Worm (Caenorhabditis elegans) whole organism, mixed stage, embryonic: ENCODE results near the gene aakg-5.

ENCODE experiments used
- M03D4.4 ChIP-seq: sonication (generic microtip); optimal IDR thresholded peaks from 2 replicates; lab custom pipeline; 2017; ENCODE audit warnings: mild to moderate bottlenecking, missing genetic modification characterization, missing compliant biosample characterization
- bed-3 ChIP-seq: fragments of 200-800 bp; sonication (Bioruptor generic); optimal IDR thresholded peaks from 3 replicates; lab custom pipeline; 2018; ENCODE audit warnings: mild to moderate bottlenecking, missing genetic modification characterization, moderate library complexity, missing compliant biosample characterization
- blmp-1 ChIP-seq: fragments of 150-350 bp; optimal IDR thresholded peaks from 2 replicates; lab custom pipeline; 2014; ENCODE audit warnings: missing biosample characterization, missing genetic modification characterization
- ceh-39 ChIP-seq: fragments of 150-350 bp; optimal IDR thresholded peaks from 2 replicates; lab custom pipeline; 2014; ENCODE audit warnings: missing biosample characterization, missing genetic modification characterization
- ceh-43 ChIP-seq: fragments of 200-800 bp; sonication (Bioruptor generic); optimal IDR thresholded peaks from 2 replicates; lab custom pipeline; 2018; ENCODE audit warnings: mild to moderate bottlenecking, missing genetic modification characterization, moderate library complexity, missing compliant biosample characterization
- ceh-83 ChIP-seq: fragments of 200-800 bp; sonication (Bioruptor generic); optimal IDR thresholded peaks from 2 replicates; lab custom pipeline; 2018; ENCODE audit warnings: mild to moderate bottlenecking, missing genetic modification characterization, missing compliant biosample characterization
- ces-1 ChIP-seq: fragments of 150-350 bp; optimal IDR thresholded peaks from 2 replicates; lab custom pipeline; 2014; ENCODE audit warnings: missing biosample characterization, missing genetic modification reagents, missing genetic modification characterization
- cnd-1 ChIP-seq: fragments of 200-800 bp; sonication (Bioruptor generic); optimal IDR thresholded peaks from 2 replicates; lab custom pipeline; 2018; ENCODE audit warnings: mild to moderate bottlenecking, missing genetic modification characterization, missing compliant biosample characterization
- drap-1 ChIP-seq: fragments of 200-800 bp; sonication (Bioruptor generic); optimal IDR thresholded peaks from 3 replicates; lab custom pipeline; 2018; ENCODE audit warnings: mild to moderate bottlenecking, missing genetic modification characterization, missing compliant biosample characterization
- elt-1 ChIP-seq: sonication (generic microtip); optimal IDR thresholded peaks from 2 replicates; lab custom pipeline; 2017; ENCODE audit warnings: missing genetic modification characterization, mild to moderate bottlenecking, missing compliant biosample characterization, antibody characterized with exemption, moderate library complexity, borderline replicate concordance; ENCODE audit not compliant: insufficient read depth
- elt-3 ChIP-seq: fragments of 150-350 bp; optimal IDR thresholded peaks from 2 replicates; lab custom pipeline; 2014; ENCODE audit warnings: missing biosample characterization, missing genetic modification characterization
- flh-1 ChIP-seq: fragments of 200-800 bp; sonication (Bioruptor generic); optimal IDR thresholded peaks from 2 replicates; lab custom pipeline; 2018; ENCODE audit warnings: mild to moderate bottlenecking, missing genetic modification characterization, moderate library complexity, missing compliant biosample characterization
- ham-2 ChIP-seq: fragments of 200-800 bp; sonication (Bioruptor generic); optimal IDR thresholded peaks from 2 replicates; lab custom pipeline; 2018; ENCODE audit warnings: mild to moderate bottlenecking, missing genetic modification characterization, missing compliant biosample characterization
- hlh-1 ChIP-seq: fragments of 150-350 bp; optimal IDR thresholded peaks from 2 replicates; lab custom pipeline; 2014; ENCODE audit warnings: missing biosample characterization, missing genetic modification reagents, missing genetic modification characterization
- lin-13 ChIP-seq: fragments of 150-350 bp; optimal IDR thresholded peaks from 2 replicates; lab custom pipeline; 2014; ENCODE audit warnings: missing biosample characterization, missing genetic modification characterization
- lin-32 ChIP-seq: fragments of 200-800 bp; sonication (Bioruptor generic); optimal IDR thresholded peaks from 2 replicates; lab custom pipeline; 2018; ENCODE audit warnings: mild to moderate bottlenecking, missing genetic modification characterization, missing compliant biosample characterization
- lsy-2 ChIP-seq: fragments of 150-350 bp; optimal IDR thresholded peaks from 2 replicates; lab custom pipeline; 2014; ENCODE audit warnings: missing biosample characterization, missing genetic modification characterization
- mab-5 ChIP-seq: fragments of 150-350 bp; optimal IDR thresholded peaks from 2 replicates; lab custom pipeline; 2014; ENCODE audit warnings: missing biosample characterization, missing genetic modification characterization
- mep-1 ChIP-seq: fragments of 150-350 bp; optimal IDR thresholded peaks from 2 replicates; lab custom pipeline; 2017; ENCODE audit warnings: missing biosample characterization, missing genetic modification reagents, missing genetic modification characterization, inconsistent platforms
- mls-2 ChIP-seq: sonication (generic microtip); optimal IDR thresholded peaks from 2 replicates; lab custom pipeline; 2016; ENCODE audit warnings: mild to moderate bottlenecking, missing genetic modification characterization, moderate library complexity, missing compliant biosample characterization
- nhr-12 ChIP-seq: fragments of 150-350 bp; optimal IDR thresholded peaks from 2 replicates; lab custom pipeline; 2014; ENCODE audit warnings: missing biosample characterization, missing genetic modification characterization
- nhr-2 ChIP-seq: fragments of 150-350 bp; optimal IDR thresholded peaks from 2 replicates; lab custom pipeline; 2014; ENCODE audit warnings: missing biosample characterization, missing genetic modification characterization
- nhr-237 ChIP-seq: fragments of 150-350 bp; optimal IDR thresholded peaks from 2 replicates; lab custom pipeline; 2014; ENCODE audit warnings: missing biosample characterization, missing genetic modification characterization
- nhr-28 ChIP-seq: fragments of 150-350 bp; optimal IDR thresholded peaks from 2 replicates; lab custom pipeline; 2014; ENCODE audit warnings: missing biosample characterization, missing genetic modification characterization
- nhr-76 ChIP-seq: sonication (generic microtip); optimal IDR thresholded peaks from 2 replicates; lab custom pipeline; 2017; ENCODE audit warnings: missing biosample characterization, missing genetic modification characterization
- pha-4 ChIP-seq: fragments of 150-350 bp; optimal IDR thresholded peaks from 2 replicates; lab custom pipeline; 2018; ENCODE audit warnings: missing biosample characterization, missing genetic modification reagents, missing genetic modification characterization
- sem-2 ChIP-seq: fragments of 200-800 bp; sonication (Bioruptor generic); optimal IDR thresholded peaks from 2 replicates; lab custom pipeline; 2018; ENCODE audit warnings: mild to moderate bottlenecking, missing genetic modification characterization, missing compliant biosample characterization
- snpc-4 ChIP-seq: fragments of 150-350 bp; optimal IDR thresholded peaks from 2 replicates; lab custom pipeline; 2014; ENCODE audit warnings: missing biosample characterization, missing genetic modification characterization
- sptf-1 ChIP-seq: sonication (generic microtip); optimal IDR thresholded peaks from 2 replicates; lab custom pipeline; 2017; ENCODE audit warnings: mild to moderate bottlenecking, missing genetic modification characterization, moderate library complexity, missing compliant biosample characterization
- tbx-8 ChIP-seq: fragments of 200-800 bp; sonication (Bioruptor generic); optimal IDR thresholded peaks from 2 replicates; lab custom pipeline; 2018; ENCODE audit warnings: mild to moderate bottlenecking, missing genetic modification characterization, moderate library complexity, missing compliant biosample characterization
- unc-120 ChIP-seq: sonication (generic microtip); optimal IDR thresholded peaks from 2 replicates; lab custom pipeline; 2017; ENCODE audit warnings: missing genetic modification characterization, missing compliant biosample characterization; ENCODE audit not compliant: poor library complexity, severe bottlenecking
- unc-39 ChIP-seq: fragments of 150-350 bp; optimal IDR thresholded peaks from 2 replicates; lab custom pipeline; 2014; ENCODE audit warnings: missing biosample characterization, missing genetic modification characterization
- unc-62 ChIP-seq: fragments of 150-350 bp; optimal IDR thresholded peaks from 2 replicates; lab custom pipeline; 2014; ENCODE audit warnings: missing biosample characterization, missing genetic modification reagents, missing genetic modification characterization
- zip-8 ChIP-seq: fragments of 150-350 bp; optimal IDR thresholded peaks from 2 replicates; lab custom pipeline; 2014; ENCODE audit warnings: missing biosample characterization, missing genetic modification characterization
- ztf-11 ChIP-seq: fragments of 150-350 bp; optimal IDR thresholded peaks from 2 replicates; lab custom pipeline; 2014; ENCODE audit warnings: missing biosample characterization, missing genetic modification characterization

aakg-5 gene

ce11 chrII:9940430-9940829 lies 34.5 kb downstream of the aakg-5 start, which contains the start of gene ufd-3:
TSS of gene ufd-3 (plus strand) at chrII:9940753.
- TF ChIP-seq blmp-1 (tag; lab: Kevin White, UChicago) (no peak), ceh-83 (GFP tag; lab: Kevin White, UChicago) (no peak), M03D4.4 (no peak), nhr-2 (tag; lab: Kevin White, UChicago) (no peak), nhr-76 (tag; lab: Kevin White, UChicago) (no peak), ztf-11 (tag; lab: Kevin White, UChicago) (no peak), ceh-39 (no peak), bed-3 (GFP tag; lab: Kevin White, UChicago) (no peak), pha-4 (tag; lab: Kevin White, UChicago) (peak; percentile 82), sptf-1 (tag; lab: Kevin White, UChicago) (peak; percentile 74), drap-1 (GFP tag; lab: Kevin White, UChicago) (peak; percentile 34), nhr-12 (no peak), lin-13 (peak; percentile 81), elt-1 (tag; lab: Kevin White, UChicago) (no peak), sem-2 (no peak), lsy-2 (peak; percentile 81), ceh-43 (GFP tag; lab: Kevin White, UChicago) (no peak), ham-2 (GFP tag; lab: Kevin White, UChicago) (no peak), hlh-1 (tag; lab: Kevin White, UChicago) (peak; percentile 54), mep-1 (peak; percentile 91), flh-1 (GFP tag; lab: Kevin White, UChicago) (no peak), nhr-237 (tag; lab: Kevin White, UChicago) (peak; percentile 76), unc-62 (GFP tag; lab: Kevin White, UChicago) (no peak), zip-8 (tag; lab: Kevin White, UChicago) (no peak), cnd-1 (tag; lab: Kevin White, UChicago) (peak; percentile 36), unc-39 (tag; lab: Kevin White, UChicago) (no peak), elt-3 (no peak), lin-32 (GFP tag; lab: Kevin White, UChicago) (no peak), snpc-4 (tag; lab: Kevin White, UChicago) (no peak), mls-2 (tag; lab: Kevin White, UChicago) (no peak), nhr-28 (tag; lab: Kevin White, UChicago) (no peak), mab-5 (tag; lab: Kevin White, UChicago) (no peak), tbx-8 (GFP tag; lab: Kevin White, UChicago) (no peak), ces-1 (peak; percentile 61), unc-120 (tag; lab: Kevin White, UChicago) (no peak)

ce11 chrII:9938877-9939276 lies 36.0 kb downstream of the aakg-5 start, which contains the start of the genes C05C10.7 and C05C10.5:
TSS of gene C05C10.7 (minus strand) at chrII:9938971.
TSS of gene C05C10.5 (plus strand) at chrII:9939040.
- TF ChIP-seq nhr-2 (tag; lab: Kevin White, UChicago) (no peak), sem-2 (no peak), sptf-1 (tag; lab: Kevin White, UChicago) (no peak), elt-3 (no peak), mls-2 (tag; lab: Kevin White, UChicago) (no peak), ceh-83 (GFP tag; lab: Kevin White, UChicago) (no peak), nhr-28 (tag; lab: Kevin White, UChicago) (no peak), blmp-1 (tag; lab: Kevin White, UChicago) (no peak), ces-1 (no peak), ham-2 (GFP tag; lab: Kevin White, UChicago) (no peak), bed-3 (GFP tag; lab: Kevin White, UChicago) (no peak), ceh-39 (no peak), ceh-43 (GFP tag; lab: Kevin White, UChicago) (no peak), elt-1 (tag; lab: Kevin White, UChicago) (no peak), pha-4 (tag; lab: Kevin White, UChicago) (no peak), tbx-8 (GFP tag; lab: Kevin White, UChicago) (no peak), snpc-4 (tag; lab: Kevin White, UChicago) (no peak)
- TF ChIP-seq, all 35 proteins: peak for 0

ce11 chrII:9937611-9938010 lies 37.3 kb downstream of the aakg-5 start:
- no peak for TF ChIP-seq M03D4.4
- peak; percentile 38 for TF ChIP-seq hlh-1 (tag; lab: Kevin White, UChicago)
- TF ChIP-seq, all 35 proteins: peak for 1
